Fruit fly (Drosophila melanogaster) whole organism, prepupa: ENCODE data around the gene CG14693.

Source experiments
- CG15336 ChIP-seq: fragments of 200-800 bp; sonication (Bioruptor generic); IDR thresholded peaks from 2 replicates; pipeline ENCODE4 v1.3.6; 2022; ENCODE audit warnings: missing biosample characterization, missing genetic modification characterization
- CG16779 ChIP-seq: fragments of 200-800 bp; sonication (Bioruptor generic); optimal IDR thresholded peaks from 3 replicates; lab custom pipeline; 2017; ENCODE audit warnings: missing biosample characterization, mild to moderate bottlenecking, missing genetic modification characterization
- CG34406 ChIP-seq: fragments of 200-800 bp; sonication (Bioruptor generic); optimal IDR thresholded peaks from 3 replicates; lab custom pipeline; 2016; ENCODE audit warnings: missing biosample characterization, missing genetic modification characterization
- CG7368 ChIP-seq: fragments of 200-800 bp; sonication (Bioruptor generic); optimal IDR thresholded peaks from 3 replicates; lab custom pipeline; 2016; ENCODE audit warnings: missing biosample characterization, missing genetic modification characterization
- CG8632 ChIP-seq: fragments of 200-800 bp; sonication (Bioruptor generic); optimal IDR thresholded peaks from 3 replicates; lab custom pipeline; 2016; ENCODE audit warnings: missing biosample characterization, missing genetic modification characterization
- Eip75B ChIP-seq: fragments of 200-800 bp; sonication (Bioruptor generic); optimal IDR thresholded peaks from 3 replicates; lab custom pipeline; 2016; ENCODE audit warnings: missing biosample characterization, missing genetic modification characterization
- Eip93F ChIP-seq: fragments of 200-800 bp; sonication (Bioruptor generic); optimal IDR thresholded peaks from 2 replicates; lab custom pipeline; 2016; ENCODE audit warnings: missing biosample characterization, mild to moderate bottlenecking, missing genetic modification characterization
- Ets21C ChIP-seq: fragments of 200-800 bp; sonication (Bioruptor generic); optimal IDR thresholded peaks from 3 replicates; lab custom pipeline; 2016; ENCODE audit warnings: missing biosample characterization, missing genetic modification characterization
- OdsH ChIP-seq: fragments of 200-800 bp; sonication (Bioruptor generic); optimal IDR thresholded peaks from 3 replicates; lab custom pipeline; 2016; ENCODE audit warnings: missing biosample characterization, missing genetic modification characterization
- cyc ChIP-seq: fragments of 200-800 bp; sonication (Bioruptor generic); optimal IDR thresholded peaks from 3 replicates; lab custom pipeline; 2016; ENCODE audit warnings: missing biosample characterization, missing genetic modification characterization
- fd59A ChIP-seq: fragments of 200-800 bp; sonication (Bioruptor generic); optimal IDR thresholded peaks from 2 replicates; lab custom pipeline; 2017; ENCODE audit warnings: missing biosample characterization, mild to moderate bottlenecking, missing genetic modification characterization, missing genetic modification reagents
- fkh ChIP-seq: fragments of 200-800 bp; sonication (Bioruptor generic); optimal IDR thresholded peaks from 3 replicates; lab custom pipeline; 2017; ENCODE audit warnings: missing biosample characterization, mild to moderate bottlenecking, missing genetic modification characterization, moderate library complexity
- ss ChIP-seq, 2 experiments: fragments of 200-800 bp; sonication (Bioruptor generic); optimal IDR thresholded peaks; 2 replicates in 1 of 2; 3 replicates in 1 of 2; lab custom pipeline; 2017 to 2018; ENCODE audit warnings: mild to moderate bottlenecking in 2 of 2, missing biosample characterization in 2 of 2, missing genetic modification characterization in 2 of 2, moderate library complexity in 1 of 2

- no peak for TF ChIP-seq ss (GFP tag; optimal IDR thresholded peaks at IDR 0.05; lab: Kevin White, UChicago)
- TF ChIP-seq Ets21C (GFP tag; lab: Kevin White, UChicago) = no peak
- TF ChIP-seq fd59A (GFP tag; lab: Kevin White, UChicago) = no peak
- no peak for TF ChIP-seq CG16779 (tag; lab: Kevin White, UChicago)
- TF ChIP-seq fkh (GFP tag; lab: Kevin White, UChicago) = no peak
- TF ChIP-seq CG8632 (GFP tag; lab: Kevin White, UChicago) = no peak
- no peak for TF ChIP-seq Eip93F (GFP tag; lab: Kevin White, UChicago)
- no peak for TF ChIP-seq CG15336 (GFP tag; lab: Robert Waterston, UW)
- TF ChIP-seq CG34406 (GFP tag; lab: Kevin White, UChicago) = no peak
- no peak for TF ChIP-seq OdsH (GFP tag; lab: Kevin White, UChicago)
- no peak for TF ChIP-seq Eip75B (GFP tag; lab: Kevin White, UChicago)
- TF ChIP-seq CG7368 (GFP tag; lab: Kevin White, UChicago) = no peak
- no peak for TF ChIP-seq cyc (GFP tag; lab: Kevin White, UChicago)
Observed at dm6 chr3R:10850636-10851035, 35.8 kb upstream of the CG14693 start.
